Worm (Caenorhabditis elegans) whole organism, L4 larva: ENCODE results near the gene F01G10.5.

Experiments
- Y75B8A.6 ChIP-seq: fragments of 200-800 bp; sonication (Bioruptor generic); IDR thresholded peaks from 2 replicates; pipeline ENCODE4 v1.3.6; 2022; ENCODE audit warnings: missing genetic modification reagents, missing genetic modification characterization, missing compliant biosample characterization
- lin-13 ChIP-seq: fragments of 150-350 bp; optimal IDR thresholded peaks from 2 replicates; lab custom pipeline; 2014; ENCODE audit warnings: missing biosample characterization, missing genetic modification reagents, missing genetic modification characterization
- mep-1 ChIP-seq: fragments of 150-350 bp; sonication (generic microtip); optimal IDR thresholded peaks from 3 replicates; lab custom pipeline; 2014; ENCODE audit warnings: missing biosample characterization, missing genetic modification characterization
- mxl-2 ChIP-seq: fragments of 200-800 bp; sonication (Bioruptor generic); conservative IDR thresholded peaks from 2 replicates; pipeline ENCODE4 v1.3.6; 2022; ENCODE audit warnings: missing genetic modification reagents, missing genetic modification characterization, missing compliant biosample characterization
- nhr-10 ChIP-seq: fragments of 150-350 bp; optimal IDR thresholded peaks from 2 replicates; lab custom pipeline; 2014; ENCODE audit warnings: missing biosample characterization, missing genetic modification characterization
- nhr-25 ChIP-seq: sonication (generic microtip); optimal IDR thresholded peaks from 2 replicates; lab custom pipeline; 2017; ENCODE audit warnings: missing genetic modification characterization, mild to moderate bottlenecking, missing compliant biosample characterization, antibody characterized with exemption, moderate library complexity, borderline replicate concordance; ENCODE audit not compliant: insufficient read depth
- nhr-76 ChIP-seq: fragments of 150-350 bp; optimal IDR thresholded peaks from 2 replicates; lab custom pipeline; 2014; ENCODE audit warnings: missing biosample characterization, missing genetic modification characterization
- nhr-77 ChIP-seq: fragments of 150-350 bp; optimal IDR thresholded peaks from 2 replicates; lab custom pipeline; 2014; ENCODE audit warnings: missing biosample characterization, missing genetic modification characterization
- pqm-1 ChIP-seq: sonication (generic microtip); optimal IDR thresholded peaks from 2 replicates; lab custom pipeline; 2017; ENCODE audit warnings: missing biosample characterization, missing genetic modification characterization
- rbr-2 ChIP-seq: sonication (generic microtip); optimal IDR thresholded peaks from 2 replicates; lab custom pipeline; 2016; ENCODE audit warnings: missing genotype, missing genetic modification characterization, missing compliant biosample characterization
- snpc-1.2 ChIP-seq: fragments of 200-800 bp; sonication (Bioruptor generic); IDR thresholded peaks from 2 replicates; pipeline ENCODE4 v1.3.6; 2022; ENCODE audit warnings: missing genetic modification reagents, missing genetic modification characterization, missing compliant biosample characterization
- snpc-4 ChIP-seq: fragments of 150-350 bp; optimal IDR thresholded peaks from 2 replicates; lab custom pipeline; 2014; ENCODE audit warnings: missing biosample characterization, missing genetic modification characterization

ce11 chrIV:10180133-10180749, 50.6 kb downstream of the F01G10.5 start, which contains the start of gene gta-1:
- no peak for TF ChIP-seq lin-13 (GFP tag; lab: Kevin White, UChicago)
- no peak for TF ChIP-seq mep-1
- no peak for TF ChIP-seq mxl-2 (GFP tag; lab: Robert Waterston, UW)
- TF ChIP-seq snpc-1.2 = no peak
- no peak for TF ChIP-seq nhr-76 (tag; lab: Kevin White, UChicago)
- no peak for TF ChIP-seq snpc-4 (tag; lab: Kevin White, UChicago)
- TF ChIP-seq nhr-25 (tag; lab: Kevin White, UChicago) = no peak
- peak; percentile 13 for TF ChIP-seq nhr-77 (tag; lab: Kevin White, UChicago)
- TF ChIP-seq pqm-1 (tag; lab: Kevin White, UChicago) = no peak
- TF ChIP-seq rbr-2 (tag; lab: Kevin White, UChicago) = no peak
- no peak for TF ChIP-seq Y75B8A.6
- TF ChIP-seq nhr-10 = no peak
